Fruit fly (Drosophila melanogaster) whole organism, embryonic: ENCODE data around the gene Ist1.

ENCODE experiments used
- Asciz ChIP-seq: fragments of 200-800 bp; sonication (Bioruptor generic); optimal IDR thresholded peaks from 2 replicates; lab custom pipeline; 2017; ENCODE audit warnings: missing biosample characterization, mild to moderate bottlenecking, missing genetic modification characterization, missing genetic modification reagents
- Atf6 ChIP-seq: fragments of 200-800 bp; sonication (Bioruptor generic); IDR thresholded peaks from 2 replicates; pipeline ENCODE4 v1.3.6; 2022; ENCODE audit warnings: missing biosample characterization, missing genetic modification characterization
- BtbVII ChIP-seq: fragments of 200-800 bp; sonication (Bioruptor generic); optimal IDR thresholded peaks from 3 replicates; lab custom pipeline; 2017; ENCODE audit warnings: missing biosample characterization, mild to moderate bottlenecking, missing genetic modification characterization
- CG10147 ChIP-seq: fragments of 200-800 bp; sonication (Bioruptor generic); optimal IDR thresholded peaks from 2 replicates; lab custom pipeline; 2019; ENCODE audit warnings: missing biosample characterization, mild to moderate bottlenecking, missing genetic modification characterization, moderate library complexity
- CG1024 ChIP-seq: fragments of 200-800 bp; sonication (Bioruptor generic); IDR thresholded peaks from 2 replicates; pipeline ENCODE4 v1.3.6; 2022; ENCODE audit warnings: missing biosample characterization, missing genetic modification characterization
- CG11696 ChIP-seq: fragments of 200-800 bp; sonication (Bioruptor generic); IDR thresholded peaks from 2 replicates; pipeline ENCODE4 v1.3.6; 2022; ENCODE audit warnings: missing biosample characterization, missing genetic modification characterization
- CG12219 ChIP-seq: fragments of 200-800 bp; sonication (Bioruptor generic); optimal IDR thresholded peaks from 3 replicates; lab custom pipeline; 2018; ENCODE audit warnings: missing biosample characterization, mild to moderate bottlenecking, missing genetic modification characterization
- CG14014 ChIP-seq: fragments of 200-800 bp; sonication (Bioruptor generic); IDR thresholded peaks from 2 replicates; pipeline ENCODE4 v1.3.6; 2022; ENCODE audit warnings: missing biosample characterization, missing genetic modification characterization
- CG14050 ChIP-seq: fragments of 200-800 bp; sonication (Bioruptor generic); IDR thresholded peaks from 3 replicates; pipeline ENCODE4 v1.3.6; 2022; ENCODE audit warnings: missing biosample characterization, missing genetic modification characterization
- CG14667 ChIP-seq: fragments of 200-800 bp; sonication (Bioruptor generic); IDR thresholded peaks from 2 replicates; pipeline ENCODE4 v1.3.6; 2022; ENCODE audit warnings: missing biosample characterization, missing genetic modification characterization
- CG15011 ChIP-seq: fragments of 200-800 bp; sonication (Bioruptor generic); optimal IDR thresholded peaks from 3 replicates; lab custom pipeline; 2018; ENCODE audit warnings: missing biosample characterization, mild to moderate bottlenecking, missing genetic modification characterization
- CG15514 ChIP-seq: fragments of 200-800 bp; sonication (Bioruptor generic); optimal IDR thresholded peaks from 3 replicates; lab custom pipeline; 2017; ENCODE audit warnings: missing biosample characterization, missing genetic modification characterization, mild to moderate bottlenecking, moderate library complexity, missing genetic modification reagents
- CG17328 ChIP-seq: fragments of 200-800 bp; sonication (Bioruptor generic); IDR thresholded peaks from 2 replicates; pipeline ENCODE4 v1.3.6; 2022; ENCODE audit warnings: missing biosample characterization, missing genetic modification characterization
- CG17359 ChIP-seq: fragments of 200-800 bp; sonication (Bioruptor generic); optimal IDR thresholded peaks from 3 replicates; lab custom pipeline; 2018; ENCODE audit warnings: missing biosample characterization, mild to moderate bottlenecking, missing genetic modification characterization, moderate library complexity
- CG17385 ChIP-seq: fragments of 200-800 bp; sonication (Bioruptor generic); optimal IDR thresholded peaks from 3 replicates; lab custom pipeline; 2018; ENCODE audit warnings: missing biosample characterization, mild to moderate bottlenecking, missing genetic modification characterization
- CG4328 ChIP-seq: fragments of 200-800 bp; sonication (Bioruptor generic); optimal IDR thresholded peaks from 3 replicates; lab custom pipeline; 2017; ENCODE audit warnings: missing biosample characterization, missing genetic modification reagents, missing genetic modification characterization
- CG4360 ChIP-seq: fragments of 200-800 bp; sonication (Bioruptor generic); IDR thresholded peaks from 2 replicates; pipeline ENCODE4 v1.3.6; 2022; ENCODE audit warnings: missing biosample characterization, missing genetic modification characterization
- CG6854 ChIP-seq: fragments of 200-800 bp; sonication (Bioruptor generic); optimal IDR thresholded peaks from 3 replicates; lab custom pipeline; 2017; ENCODE audit warnings: missing biosample characterization, mild to moderate bottlenecking, missing genetic modification characterization
- CG7839 ChIP-seq: fragments of 200-800 bp; sonication (Bioruptor generic); optimal IDR thresholded peaks from 3 replicates; lab custom pipeline; 2018; ENCODE audit warnings: missing biosample characterization, mild to moderate bottlenecking, missing genetic modification characterization, moderate library complexity
- CG7928 ChIP-seq: fragments of 200-800 bp; sonication (Bioruptor generic); optimal IDR thresholded peaks from 2 replicates; lab custom pipeline; 2017; ENCODE audit warnings: missing biosample characterization, mild to moderate bottlenecking, missing genetic modification characterization
- CG8478 ChIP-seq: fragments of >200 bp; optimal IDR thresholded peaks from 2 replicates; lab custom pipeline; 2018
- Camta ChIP-seq: fragments of 200-800 bp; sonication (Bioruptor generic); optimal IDR thresholded peaks from 2 replicates; lab custom pipeline; 2016; ENCODE audit warnings: missing biosample characterization, missing genetic modification characterization
- D ChIP-seq, 2 experiments: fragments of 200-800 bp in 1 of 2; fragments of >200 bp in 1 of 2; sonication (Bioruptor generic) in 1 of 2; optimal IDR thresholded peaks; 2 replicates in 1 of 2; 3 replicates in 1 of 2; lab custom pipeline; 2017; ENCODE audit warnings: mild to moderate bottlenecking in 1 of 2, missing biosample characterization in 1 of 2, missing genetic modification characterization in 1 of 2, missing genetic modification reagents in 1 of 2
- Dad ChIP-seq: fragments of 200-800 bp; sonication (Bioruptor generic); optimal IDR thresholded peaks from 3 replicates; lab custom pipeline; 2016; ENCODE audit warnings: missing biosample characterization, missing genetic modification characterization
- Ets97D ChIP-seq: fragments of 200-800 bp; sonication (Bioruptor generic); optimal IDR thresholded peaks from 3 replicates; lab custom pipeline; 2016; ENCODE audit warnings: missing biosample characterization, missing genetic modification characterization
- Fer3 ChIP-seq: fragments of 200-800 bp; sonication (Bioruptor generic); optimal IDR thresholded peaks from 2 replicates; lab custom pipeline; 2018; ENCODE audit warnings: missing biosample characterization, mild to moderate bottlenecking, missing genetic modification characterization, moderate library complexity
- HmgD ChIP-seq: fragments of 200-800 bp; sonication (Bioruptor generic); optimal IDR thresholded peaks from 3 replicates; lab custom pipeline; 2016; ENCODE audit warnings: missing biosample characterization, missing genetic modification characterization
- Opbp ChIP-seq: fragments of 200-800 bp; sonication (Bioruptor generic); IDR thresholded peaks from 3 replicates; pipeline ENCODE4 v1.3.6; 2022; ENCODE audit warnings: missing biosample characterization, missing genetic modification characterization; ENCODE audit not compliant: partially characterized antibody
- Side ChIP-seq: fragments of 200-800 bp; sonication (Bioruptor generic); optimal IDR thresholded peaks from 2 replicates; lab custom pipeline; 2016; ENCODE audit warnings: missing biosample characterization, missing genetic modification characterization
- Ssrp ChIP-seq: fragments of 200-800 bp; sonication (Bioruptor generic); optimal IDR thresholded peaks from 2 replicates; lab custom pipeline; 2018; ENCODE audit warnings: missing biosample characterization, mild to moderate bottlenecking, missing genetic modification characterization, moderate library complexity
- Xrp1 ChIP-seq: fragments of 200-800 bp; sonication (Bioruptor generic); IDR thresholded peaks from 2 replicates; pipeline ENCODE4 v1.3.6; 2022; ENCODE audit warnings: missing biosample characterization, missing genetic modification characterization
- bcd ChIP-seq: fragments of 200-800 bp; sonication (Bioruptor generic); optimal IDR thresholded peaks from 2 replicates; lab custom pipeline; 2017; ENCODE audit warnings: missing biosample characterization, mild to moderate bottlenecking, missing genetic modification characterization
- dysf ChIP-seq: fragments of 200-800 bp; sonication (Bioruptor generic); IDR thresholded peaks from 3 replicates; pipeline ENCODE4 v1.3.6; 2022; ENCODE audit warnings: missing biosample characterization, missing genetic modification characterization
- eve ChIP-seq, 2 experiments: fragments of >200 bp; optimal IDR thresholded peaks; 2 replicates each; lab custom pipeline; 2017; ENCODE audit warnings: missing biosample characterization in 2 of 2, missing genetic modification characterization in 2 of 2
- gcm ChIP-seq: fragments of 200-800 bp; sonication (Bioruptor generic); optimal IDR thresholded peaks from 2 replicates; lab custom pipeline; 2019; ENCODE audit warnings: missing biosample characterization, mild to moderate bottlenecking, missing genetic modification characterization, moderate library complexity
- her ChIP-seq: fragments of 200-800 bp; sonication (Bioruptor generic); optimal IDR thresholded peaks from 2 replicates; lab custom pipeline; 2016; ENCODE audit warnings: missing biosample characterization, missing genetic modification characterization
- hkb ChIP-seq, 2 experiments: fragments of 200-800 bp in 1 of 2; fragments of >200 bp in 1 of 2; sonication (Bioruptor generic) in 1 of 2; IDR thresholded peaks in 1 of 2; optimal IDR thresholded peaks in 1 of 2; 2 replicates each; pipeline versions ENCODE4 v1.3.6 to Lab custom; 2017 to 2022; ENCODE audit warnings: missing biosample characterization in 1 of 2, missing genetic modification characterization in 1 of 2
- insv ChIP-seq, 2 experiments: fragments of 200-800 bp; sonication (Bioruptor generic); optimal IDR thresholded peaks; 3 replicates each; lab custom pipeline; 2016 to 2018; ENCODE audit warnings: missing biosample characterization in 2 of 2, missing genetic modification characterization in 2 of 2
- jigr1 ChIP-seq: fragments of 200-800 bp; sonication (Bioruptor generic); IDR thresholded peaks from 3 replicates; pipeline ENCODE4 v1.3.6; 2022; ENCODE audit warnings: missing biosample characterization, missing genetic modification characterization
- ken ChIP-seq: fragments of 200-800 bp; sonication (Bioruptor generic); IDR thresholded peaks from 3 replicates; pipeline ENCODE4 v1.3.6; 2022; ENCODE audit warnings: missing biosample characterization, missing genetic modification characterization
- lilli ChIP-seq: fragments of 200-800 bp; sonication (Bioruptor generic); optimal IDR thresholded peaks from 3 replicates; lab custom pipeline; 2016; ENCODE audit warnings: missing biosample characterization, missing genetic modification characterization
- lola ChIP-seq, 3 experiments: fragments of >200 bp in 2 of 3; fragments of 200-800 bp in 1 of 3; sonication (Bioruptor generic) in 1 of 3; optimal IDR thresholded peaks; 2 replicates each; lab custom pipeline; 2017 to 2019; ENCODE audit warnings: missing biosample characterization in 3 of 3, missing genetic modification characterization in 3 of 3, mild to moderate bottlenecking in 1 of 3, moderate library complexity in 1 of 3
- lov ChIP-seq, 2 experiments: fragments of 200-800 bp in 1 of 2; fragments of >200 bp in 1 of 2; sonication (Bioruptor generic) in 1 of 2; IDR thresholded peaks in 1 of 2; optimal IDR thresholded peaks in 1 of 2; 2 replicates in 1 of 2; 3 replicates in 1 of 2; pipeline versions ENCODE4 v1.3.6 to Lab custom; 2017 to 2022; ENCODE audit warnings: missing biosample characterization in 1 of 2, missing genetic modification characterization in 1 of 2
- mirr ChIP-seq: fragments of 200-800 bp; sonication (Bioruptor generic); optimal IDR thresholded peaks from 3 replicates; lab custom pipeline; 2018; ENCODE audit warnings: missing biosample characterization, mild to moderate bottlenecking, missing genetic modification characterization
- nmo ChIP-seq: fragments of 200-800 bp; sonication (Bioruptor generic); optimal IDR thresholded peaks from 2 replicates; lab custom pipeline; 2018; ENCODE audit warnings: missing biosample characterization, mild to moderate bottlenecking, missing genetic modification characterization, moderate library complexity
- onecut ChIP-seq: fragments of 200-800 bp; sonication (Bioruptor generic); IDR thresholded peaks from 2 replicates; pipeline ENCODE4 v1.3.6; 2022; ENCODE audit warnings: missing biosample characterization, missing genetic modification characterization
- pho ChIP-seq: fragments of 200-800 bp; sonication (Bioruptor generic); optimal IDR thresholded peaks from 2 replicates; lab custom pipeline; 2016; ENCODE audit warnings: missing biosample characterization, missing genetic modification characterization
- slbo ChIP-seq: fragments of 200-800 bp; sonication (Bioruptor generic); IDR thresholded peaks from 2 replicates; pipeline ENCODE4 v1.3.6; 2022; ENCODE audit warnings: missing biosample characterization, missing genetic modification characterization
- sug ChIP-seq: fragments of 200-800 bp; optimal IDR thresholded peaks from 2 replicates; lab custom pipeline; 2019; ENCODE audit warnings: missing biosample characterization, mild to moderate bottlenecking, missing genetic modification characterization, moderate library complexity

The Ist1 gene

DNA sequence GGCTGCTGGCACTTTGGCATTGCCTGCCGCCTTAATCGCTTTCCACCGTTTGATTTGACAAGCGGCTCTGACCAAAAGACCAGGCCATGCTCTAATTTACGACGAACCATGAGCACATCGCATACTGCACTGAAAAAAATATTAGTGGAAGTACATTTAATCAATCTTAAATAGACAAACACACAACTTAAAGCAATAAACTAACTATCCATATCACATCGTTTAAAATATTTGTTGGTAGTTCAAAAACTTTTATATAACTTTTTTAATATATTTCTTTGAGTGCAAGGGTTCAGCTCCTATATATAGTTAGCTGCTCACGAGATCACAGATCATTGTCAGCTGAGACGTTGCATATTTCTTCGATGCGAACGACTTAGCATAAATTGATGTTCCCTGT lies 50.4 kb downstream of the Ist1 start (continued):
- TF ChIP-seq CG10147 (peak; percentile 43), CG8478 (no peak), lola (GFP tag; optimal IDR thresholded peaks at IDR 0.05; lab: Kevin White, UChicago) (peak in 1 of 3 experiments; percentile 48), dysf (peak; percentile 77), Fer3 (tag; lab: Kevin White, UChicago) (peak; percentile 60), CG7928 (GFP tag; lab: Kevin White, UChicago) (no peak), Side (GFP tag; lab: Kevin White, UChicago) (peak; percentile 4), insv (GFP tag; optimal IDR thresholded peaks at IDR 0.05; lab: Kevin White, UChicago) (no peak), CG17359 (peak; percentile 85), CG15011 (GFP tag; lab: Kevin White, UChicago) (no peak), slbo (GFP tag; lab: Robert Waterston, UW) (peak; percentile 44; the same call in 1 of the 2 replicates), Camta (GFP tag; lab: Kevin White, UChicago) (peak; percentile 21), CG4360 (GFP tag; lab: Robert Waterston, UW) (0 out of 2 replicates have a peak, but pooled peaks have one; percentile 31), Xrp1 (GFP tag; lab: Robert Waterston, UW) (peak; percentile 79), Ets97D (GFP tag; lab: Kevin White, UChicago) (peak; percentile 1), onecut (GFP tag; lab: Robert Waterston, UW) (peak; percentile 58), CG7839 (tag; lab: Kevin White, UChicago) (peak; percentile 69), CG14667 (no peak), D (optimal IDR thresholded peaks at IDR 0.05; lab: Kevin White, UChicago) (no peak), D (GFP tag; optimal IDR thresholded peaks at IDR 0.05; lab: Kevin White, UChicago) (peak; percentile 48), CG11696 (GFP tag; lab: Robert Waterston, UW) (no peak), Ssrp (peak; percentile 64), BtbVII (GFP tag; lab: Kevin White, UChicago) (peak; percentile 52), Dad (GFP tag; lab: Kevin White, UChicago) (peak; percentile 31), mirr (GFP tag; lab: Kevin White, UChicago) (peak; percentile 16), ken (GFP tag; lab: Robert Waterston, UW) (0 out of 3 replicates have a peak, but pooled peaks have one; percentile 43), CG12219 (GFP tag; lab: Kevin White, UChicago) (peak; percentile 50), CG17328 (GFP tag; lab: Robert Waterston, UW) (peak; percentile 56), CG4328 (GFP tag; lab: Kevin White, UChicago) (peak; percentile 79), CG6854 (GFP tag; lab: Kevin White, UChicago) (peak; percentile 34), eve (GFP tag; optimal IDR thresholded peaks at IDR 0.05; lab: Kevin White, UChicago) (peak in 1 of 2 experiments; percentile 63), Atf6 (GFP tag; lab: Robert Waterston, UW) (peak; percentile 35; the same call in 1 of the 2 replicates), CG1024 (peak; percentile 66; the same call in 1 of the 2 replicates), bcd (GFP tag; lab: Kevin White, UChicago) (peak; percentile 33), Opbp (GFP tag; lab: Robert Waterston, UW) (no peak), sug (tag; lab: Kevin White, UChicago) (peak; percentile 31), pho (GFP tag; lab: Kevin White, UChicago) (no peak), lov (optimal IDR thresholded peaks at IDR 0.05; lab: Kevin White, UChicago) (no peak), lov (GFP tag; IDR thresholded peaks at IDR 0.05; lab: Robert Waterston, UW) (no peak), nmo (GFP tag; lab: Kevin White, UChicago) (peak; percentile 76), her (no peak), CG15514 (GFP tag; lab: Kevin White, UChicago) (peak; percentile 20), CG14050 (peak; percentile 54; the same call in 2 of the 3 replicates), lilli (GFP tag; lab: Kevin White, UChicago) (peak; percentile 18), CG14014 (GFP tag; lab: Robert Waterston, UW) (no peak; the same call in 1 of the 2 replicates), Asciz (GFP tag; lab: Kevin White, UChicago) (peak; percentile 45), HmgD (GFP tag; lab: Kevin White, UChicago) (no peak), jigr1 (GFP tag; lab: Robert Waterston, UW) (no peak), CG17385 (GFP tag; lab: Kevin White, UChicago) (peak; percentile 70), hkb (optimal IDR thresholded peaks at IDR 0.05; lab: Kevin White, UChicago) (no peak), hkb (GFP tag; IDR thresholded peaks at IDR 0.05; lab: Robert Waterston, UW) (peak; percentile 76), gcm (GFP tag; lab: Kevin White, UChicago) (peak; percentile 55)
